Fruit fly (Drosophila melanogaster): ENCODE data around the gene TpnC73F.

The TpnC73F gene

dm6 chr3L:17044799-17045198 lies 1.1 kb upstream of the TpnC73F start, which contains the start of gene Pop5 (continued):
- TF ChIP-seq salm (tag; optimal IDR thresholded peaks at IDR 0.05) = no peak
- no peak for TF ChIP-seq CG5180 (GFP tag; optimal IDR thresholded peaks at IDR 0.05)
- TF ChIP-seq Stat92E (GFP tag; optimal IDR thresholded peaks at IDR 0.05) = no peak
- no peak for TF ChIP-seq CG6175 (GFP tag; IDR thresholded peaks at IDR 0.05)
- TF ChIP-seq fru (optimal IDR thresholded peaks at IDR 0.05) = no peak
- TF ChIP-seq CG15601 (tag; optimal IDR thresholded peaks at IDR 0.05) = peak; percentile 21
- no peak for TF ChIP-seq CG8290 (GFP tag; optimal IDR thresholded peaks at IDR 0.05)
- no peak for TF ChIP-seq CG8290 (tag; optimal IDR thresholded peaks at IDR 0.05)
- TF ChIP-seq dati (GFP tag; IDR thresholded peaks at IDR 0.05) = no peak
- no peak for TF ChIP-seq CG11504 (tag; optimal IDR thresholded peaks at IDR 0.05)
- no peak for TF ChIP-seq sim (GFP tag; IDR thresholded peaks at IDR 0.05)
- TF ChIP-seq CG33557 (GFP tag; optimal IDR thresholded peaks at IDR 0.05) = peak; percentile 3
- no peak for TF ChIP-seq run (tag; optimal IDR thresholded peaks at IDR 0.05)
- TF ChIP-seq mld (GFP tag; IDR thresholded peaks at IDR 0.05; ENCODE audit: partially characterized antibody) = no peak
- no peak for TF ChIP-seq Deaf1 (tag; optimal IDR thresholded peaks at IDR 0.05)
- 0 out of 2 replicates have a peak, but pooled peaks have one; percentile 19 for TF ChIP-seq Drgx (GFP tag; IDR thresholded peaks at IDR 0.05)
- TF ChIP-seq CG12391 (tag; optimal IDR thresholded peaks at IDR 0.05) = no peak
- TF ChIP-seq CG15479 (GFP tag; optimal IDR thresholded peaks at IDR 0.05) = no peak
- TF ChIP-seq CG10959 (GFP tag; IDR thresholded peaks at IDR 0.05) = no peak
- TF ChIP-seq psq (GFP tag; optimal IDR thresholded peaks at IDR 0.05) = no peak
- no peak for TF ChIP-seq CG31388 (GFP tag; optimal IDR thresholded peaks at IDR 0.05)
- no peak for TF ChIP-seq Abd-B (GFP tag; optimal IDR thresholded peaks at IDR 0.05)
- no peak for TF ChIP-seq lmd (GFP tag; IDR thresholded peaks at IDR 0.05)
- TF ChIP-seq Vsx1 (GFP tag; optimal IDR thresholded peaks at IDR 0.05) = no peak
- peak; percentile 6 for TF ChIP-seq CG13624 (GFP tag; optimal IDR thresholded peaks at IDR 0.05)
- TF ChIP-seq CG4424 (GFP tag; optimal IDR thresholded peaks at IDR 0.05) = no peak
- TF ChIP-seq HHEX (GFP tag; optimal IDR thresholded peaks at IDR 0.05) = no peak
- peak; percentile 76 for TF ChIP-seq CG14710 (tag; optimal IDR thresholded peaks at IDR 0.05)
- TF ChIP-seq esg (GFP tag; conservative IDR thresholded peaks at IDR 0.05) = no peak
- TF ChIP-seq CG17385 (GFP tag; optimal IDR thresholded peaks at IDR 0.05) = peak; percentile 38
- TF ChIP-seq Nf-YA (GFP tag; IDR thresholded peaks at IDR 0.05) = no peak
- TF ChIP-seq danr (GFP tag; IDR thresholded peaks at IDR 0.05) = no peak
- no peak for TF ChIP-seq H2.0 (GFP tag; IDR thresholded peaks at IDR 0.05)
- no peak for TF ChIP-seq Mad (GFP tag; optimal IDR thresholded peaks at IDR 0.05)
- TF ChIP-seq Dek (tag; optimal IDR thresholded peaks at IDR 0.05) = no peak
- TF ChIP-seq eve (GFP tag; optimal IDR thresholded peaks at IDR 0.05) = no peak
- TF ChIP-seq CG2116 (GFP tag; optimal IDR thresholded peaks at IDR 0.05) = peak; percentile 65
- TF ChIP-seq stc (GFP tag; IDR thresholded peaks at IDR 0.05) = no peak
- no peak for TF ChIP-seq dpn (GFP tag; optimal IDR thresholded peaks at IDR 0.05)
- no peak for TF ChIP-seq Usf (GFP tag; optimal IDR thresholded peaks at IDR 0.05)
- no peak for TF ChIP-seq CG12155 (GFP tag; optimal IDR thresholded peaks at IDR 0.05)
- TF ChIP-seq Med (GFP tag) = peak; percentile 46
- TF ChIP-seq CG13775 (GFP tag; optimal IDR thresholded peaks at IDR 0.05) = no peak
- peak; percentile 39 for TF ChIP-seq CG7987 (GFP tag; optimal IDR thresholded peaks at IDR 0.05)
- TF ChIP-seq CG15269 (tag; optimal IDR thresholded peaks at IDR 0.05) = no peak
- TF ChIP-seq Trl (optimal IDR thresholded peaks at IDR 0.05) = no peak
- TF ChIP-seq Trl (GFP tag; optimal IDR thresholded peaks at IDR 0.05) = no peak
- no peak for TF ChIP-seq Camta (GFP tag; optimal IDR thresholded peaks at IDR 0.05)
- no peak for TF ChIP-seq ro (GFP tag; IDR thresholded peaks at IDR 0.05)
- TF ChIP-seq Doc2 (GFP tag; IDR thresholded peaks at IDR 0.05) = no peak
- no peak for TF ChIP-seq Jarid2 (GFP tag; optimal IDR thresholded peaks at IDR 0.05)
- no peak for TF ChIP-seq CG3065 (GFP tag; optimal IDR thresholded peaks at IDR 0.05)
- no peak for TF ChIP-seq CG10565 (GFP tag; optimal IDR thresholded peaks at IDR 0.05)
